Worm (Caenorhabditis elegans) whole organism, L3 larva: Measurements from ENCODE around the gene C16A11.5.

ENCODE experiments used
- ZK546.5 ChIP-seq: sonication (generic microtip); optimal IDR thresholded peaks from 2 replicates; lab custom pipeline; 2017; ENCODE audit warnings: missing biosample characterization, missing genetic modification characterization
- aly-2 ChIP-seq: fragments of 150-350 bp; optimal IDR thresholded peaks from 2 replicates; lab custom pipeline; 2014; ENCODE audit warnings: missing biosample characterization, missing genetic modification characterization
- ama-1 ChIP-seq: fragments of 150-350 bp; optimal IDR thresholded peaks from 2 replicates; lab custom pipeline; 2018
- ceh-16 ChIP-seq: sonication (generic microtip); optimal IDR thresholded peaks from 2 replicates; lab custom pipeline; 2017; ENCODE audit warnings: missing biosample characterization, missing genetic modification characterization
- ceh-28 ChIP-seq: fragments of 150-350 bp; optimal IDR thresholded peaks from 2 replicates; lab custom pipeline; 2014; ENCODE audit warnings: missing biosample characterization, missing genetic modification reagents, missing genetic modification characterization
- ceh-82 ChIP-seq: fragments of 150-350 bp; optimal IDR thresholded peaks from 2 replicates; lab custom pipeline; 2014; ENCODE audit warnings: missing biosample characterization, missing genetic modification characterization
- egl-27 ChIP-seq: sonication (generic microtip); optimal IDR thresholded peaks from 4 replicates; lab custom pipeline; 2017; ENCODE audit warnings: missing biosample characterization, missing genetic modification reagents, missing genetic modification characterization
- egl-5 ChIP-seq: fragments of 150-350 bp; optimal IDR thresholded peaks from 2 replicates; lab custom pipeline; 2017; ENCODE audit warnings: missing biosample characterization, missing genetic modification reagents, missing genetic modification characterization, inconsistent platforms
- elt-1 ChIP-seq: fragments of 150-350 bp; optimal IDR thresholded peaks from 2 replicates; lab custom pipeline; 2014; ENCODE audit warnings: missing biosample characterization, missing genetic modification characterization
- eor-1 ChIP-seq, 2 experiments: fragments of 150-350 bp; optimal IDR thresholded peaks; 2 replicates each; lab custom pipeline; 2014 to 2018; ENCODE audit warnings: missing biosample characterization in 2 of 2, missing genetic modification characterization in 2 of 2
- fkh-2 ChIP-seq: fragments of 150-350 bp; optimal IDR thresholded peaks from 2 replicates; lab custom pipeline; 2014; ENCODE audit warnings: missing biosample characterization, missing genetic modification reagents, missing genetic modification characterization
- fos-1 ChIP-seq: fragments of 150-350 bp; optimal IDR thresholded peaks from 2 replicates; lab custom pipeline; 2014; ENCODE audit warnings: missing biosample characterization, missing genetic modification characterization
- lin-15B ChIP-seq: fragments of 150-350 bp; optimal IDR thresholded peaks from 2 replicates; lab custom pipeline; 2014; ENCODE audit warnings: missing biosample characterization, missing genetic modification characterization
- mdl-1 ChIP-seq: fragments of 150-350 bp; optimal IDR thresholded peaks from 2 replicates; lab custom pipeline; 2014; ENCODE audit warnings: missing biosample characterization, missing genetic modification characterization
- mml-1 ChIP-seq: fragments of 150-350 bp; sonication (generic microtip); optimal IDR thresholded peaks from 3 replicates; lab custom pipeline; 2014; ENCODE audit warnings: missing biosample characterization, missing genetic modification characterization
- nhr-11 ChIP-seq: fragments of 150-350 bp; optimal IDR thresholded peaks from 2 replicates; lab custom pipeline; 2014; ENCODE audit warnings: missing biosample characterization, missing genetic modification characterization
- nhr-12 ChIP-seq: fragments of 150-350 bp; optimal IDR thresholded peaks from 2 replicates; lab custom pipeline; 2014; ENCODE audit warnings: missing biosample characterization, missing genetic modification characterization
- nhr-23 ChIP-seq: fragments of 150-350 bp; optimal IDR thresholded peaks from 2 replicates; lab custom pipeline; 2014; ENCODE audit warnings: missing biosample characterization, missing genetic modification reagents, missing genetic modification characterization
- nhr-25 ChIP-seq: sonication (generic microtip); optimal IDR thresholded peaks from 2 replicates; lab custom pipeline; 2017; ENCODE audit warnings: missing biosample characterization, missing genetic modification characterization
- nhr-28 ChIP-seq: fragments of 150-350 bp; optimal IDR thresholded peaks from 2 replicates; lab custom pipeline; 2014; ENCODE audit warnings: missing biosample characterization, missing genetic modification characterization
- nhr-43 ChIP-seq: sonication (generic microtip); optimal IDR thresholded peaks from 2 replicates; lab custom pipeline; 2016; ENCODE audit warnings: mild to moderate bottlenecking, missing genetic modification characterization, missing compliant biosample characterization; ENCODE audit not compliant: poor library complexity, severe bottlenecking
- nhr-67 ChIP-seq: fragments of 150-350 bp; optimal IDR thresholded peaks from 2 replicates; lab custom pipeline; 2014; ENCODE audit warnings: missing biosample characterization, missing genetic modification characterization
- nhr-76 ChIP-seq: fragments of 150-350 bp; sonication (generic microtip); optimal IDR thresholded peaks from 5 replicates; lab custom pipeline; 2014; ENCODE audit warnings: missing biosample characterization, missing genetic modification characterization
- nhr-77 ChIP-seq: fragments of 150-350 bp; optimal IDR thresholded peaks from 2 replicates; lab custom pipeline; 2014; ENCODE audit warnings: missing biosample characterization, missing genetic modification characterization
- pha-4 ChIP-seq: fragments of 150-350 bp; optimal IDR thresholded peaks from 2 replicates; lab custom pipeline; 2014; ENCODE audit warnings: missing biosample characterization, missing genetic modification reagents, missing genetic modification characterization
- pqm-1 ChIP-seq: fragments of 150-350 bp; optimal IDR thresholded peaks from 2 replicates; lab custom pipeline; 2017; ENCODE audit warnings: missing biosample characterization, missing genetic modification characterization, inconsistent platforms
- sea-2 ChIP-seq: fragments of 150-350 bp; sonication (generic microtip); optimal IDR thresholded peaks from 4 replicates; lab custom pipeline; 2014; ENCODE audit warnings: missing biosample characterization, missing genetic modification reagents, missing genetic modification characterization
- skn-1 ChIP-seq: fragments of 150-350 bp; optimal IDR thresholded peaks from 2 replicates; lab custom pipeline; 2014; ENCODE audit warnings: missing biosample characterization, missing genetic modification characterization
- snpc-4 ChIP-seq: fragments of 150-350 bp; optimal IDR thresholded peaks from 2 replicates; lab custom pipeline; 2014; ENCODE audit warnings: missing biosample characterization, missing genetic modification characterization
- unc-39 ChIP-seq: sonication (generic microtip); optimal IDR thresholded peaks from 4 replicates; lab custom pipeline; 2017; ENCODE audit warnings: missing biosample characterization, missing genetic modification characterization
- unc-62 ChIP-seq: fragments of 150-350 bp; sonication (generic microtip); optimal IDR thresholded peaks from 4 replicates; lab custom pipeline; 2014; ENCODE audit warnings: missing biosample characterization, missing genetic modification reagents, missing genetic modification characterization
- zag-1 ChIP-seq: fragments of 150-350 bp; optimal IDR thresholded peaks from 2 replicates; lab custom pipeline; 2014; ENCODE audit warnings: missing biosample characterization, missing genetic modification characterization
- ztf-4 ChIP-seq: fragments of 150-350 bp; optimal IDR thresholded peaks from 2 replicates; lab custom pipeline; 2014; ENCODE audit warnings: missing biosample characterization, missing genetic modification characterization

Gene C16A11.5

DNA sequence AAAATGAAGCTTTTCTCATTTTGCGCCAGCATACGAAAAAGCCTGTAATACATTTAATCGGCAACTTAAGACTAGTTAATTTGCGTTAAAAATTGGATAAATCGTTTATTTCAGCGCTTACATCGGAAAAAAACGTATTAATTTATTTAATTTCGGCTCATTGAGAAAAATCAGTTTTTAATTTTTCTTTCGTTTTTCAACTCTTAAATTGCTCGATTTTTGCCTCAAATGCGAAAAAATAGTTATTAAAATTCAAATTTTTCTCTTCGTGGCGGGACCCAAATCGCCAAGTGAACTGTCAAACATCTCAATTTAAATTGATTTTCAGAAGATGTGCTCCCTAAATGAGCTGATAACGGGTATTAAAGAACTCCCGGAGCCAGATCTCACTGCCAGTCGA lies at the start of gene C16A11.5:
TSS of gene C16A11.5 (plus strand) at position 323 of the 400 bp plus-strand sequence.
- no peak for TF ChIP-seq eor-1 (tag; optimal IDR thresholded peaks at IDR 0.05; lab: Kevin White, UChicago)
- TF ChIP-seq lin-15B (tag; lab: Kevin White, UChicago), result no peak
- TF ChIP-seq ceh-82 (tag; lab: Kevin White, UChicago), result no peak
- TF ChIP-seq aly-2, result no peak
- no peak for TF ChIP-seq nhr-28
- no peak for TF ChIP-seq nhr-67
- TF ChIP-seq fkh-2 (tag; lab: Kevin White, UChicago), result no peak
- TF ChIP-seq ama-1 (lab: Kevin White, UChicago), result no peak
- no peak for TF ChIP-seq ztf-4 (tag; lab: Kevin White, UChicago)
- no peak for TF ChIP-seq ceh-16 (tag; lab: Kevin White, UChicago)
- TF ChIP-seq zag-1 (tag; lab: Kevin White, UChicago), result no peak
- no peak for TF ChIP-seq elt-1 (tag; lab: Kevin White, UChicago)
- no peak for TF ChIP-seq unc-62 (GFP tag; lab: Kevin White, UChicago)
- TF ChIP-seq ZK546.5 (tag; lab: Kevin White, UChicago), result no peak
- no peak for TF ChIP-seq pha-4 (tag; lab: Kevin White, UChicago)
- no peak for TF ChIP-seq nhr-76 (tag; lab: Kevin White, UChicago)

DNA sequence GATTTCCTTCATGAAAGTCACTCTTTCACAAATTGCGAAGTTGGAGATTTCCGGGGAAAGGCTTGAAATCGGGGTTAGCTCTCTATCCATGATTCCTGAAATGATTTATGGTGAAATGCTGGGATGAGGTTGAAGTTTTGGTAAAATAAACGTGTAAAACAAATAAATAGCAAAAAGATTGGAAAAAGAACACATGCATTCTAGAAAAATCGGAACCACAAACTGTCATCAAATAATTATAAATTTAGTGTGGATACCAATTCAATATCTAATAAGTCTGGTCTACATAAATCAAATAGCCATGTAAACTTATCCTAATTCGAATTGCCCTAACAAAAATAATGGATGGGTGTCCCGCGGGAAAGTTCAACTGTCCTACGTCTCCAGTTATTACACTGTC lies 49.7 kb upstream of the C16A11.5 start, which contains the start of gene R03H10.6:
TSS of gene R03H10.6 (minus strand) at position 101 of the 400 bp plus-strand sequence.
- TF ChIP-seq nhr-77 (no peak), unc-62 (GFP tag; lab: Kevin White, UChicago) (no peak), nhr-11 (tag; lab: Kevin White, UChicago) (no peak), ama-1 (lab: Kevin White, UChicago) (no peak), egl-27 (tag; lab: Kevin White, UChicago) (no peak), skn-1 (tag; lab: Kevin White, UChicago) (no peak), unc-39 (tag; lab: Kevin White, UChicago) (no peak), nhr-43 (tag; lab: Kevin White, UChicago) (no peak), sea-2 (GFP tag; lab: Kevin White, UChicago) (no peak), mdl-1 (tag; lab: Kevin White, UChicago) (no peak), fos-1 (no peak), ceh-16 (tag; lab: Kevin White, UChicago) (no peak), lin-15B (tag; lab: Kevin White, UChicago) (no peak), nhr-25 (tag; lab: Kevin White, UChicago) (no peak), snpc-4 (tag; lab: Kevin White, UChicago) (no peak), pqm-1 (tag; lab: Kevin White, UChicago) (no peak)

DNA sequence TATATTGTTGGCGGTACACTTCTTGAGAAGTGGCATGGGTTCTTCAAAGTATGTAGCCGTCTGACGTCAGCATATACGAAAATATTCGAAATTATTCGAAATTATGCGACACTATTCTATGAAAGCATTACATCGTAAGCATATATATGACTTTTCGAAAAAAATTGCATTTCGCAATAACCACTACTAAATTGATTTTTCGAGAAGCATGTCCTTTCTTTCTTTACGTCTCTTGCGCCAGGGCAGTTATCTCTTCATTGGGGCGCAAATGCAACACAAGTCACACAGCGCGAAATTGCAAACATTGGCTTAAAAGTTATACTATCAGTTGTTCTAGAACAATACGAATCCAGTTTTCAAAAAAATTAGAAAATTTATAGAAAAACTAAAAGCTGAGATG lies 49.3 kb upstream of the C16A11.5 start:
- TF ChIP-seq nhr-23 (tag; lab: Kevin White, UChicago), result no peak
- TF ChIP-seq lin-15B (tag; lab: Kevin White, UChicago), result peak; percentile 33

DNA sequence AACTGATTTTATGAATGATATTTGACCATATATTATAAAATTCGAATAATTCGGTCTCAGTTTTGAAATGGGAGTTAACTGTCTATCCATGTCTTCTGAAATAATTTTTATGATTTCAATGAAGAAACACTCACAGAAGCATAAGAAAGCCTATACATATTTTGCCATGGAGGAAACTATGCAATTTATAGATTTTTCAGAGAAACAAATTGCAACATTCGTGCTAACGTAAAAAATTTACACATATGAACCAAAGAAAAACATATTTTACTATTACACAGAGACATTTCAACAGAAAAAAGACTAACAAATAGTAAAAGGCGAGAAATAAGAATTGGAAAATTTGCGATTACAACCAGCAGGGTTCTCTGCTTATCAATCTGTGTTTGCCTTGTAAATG lies 44.3 kb upstream of the C16A11.5 start, which contains the start of gene R03H10.7:
TSS of gene R03H10.7 (minus strand) at position 101 of the 400 bp plus-strand sequence.
- TF ChIP-seq nhr-67, result no peak
- no peak for TF ChIP-seq ceh-28 (tag; lab: Kevin White, UChicago)
- TF ChIP-seq nhr-12 (tag; lab: Kevin White, UChicago), result no peak
- TF ChIP-seq, all 47 proteins: peak for 0

DNA sequence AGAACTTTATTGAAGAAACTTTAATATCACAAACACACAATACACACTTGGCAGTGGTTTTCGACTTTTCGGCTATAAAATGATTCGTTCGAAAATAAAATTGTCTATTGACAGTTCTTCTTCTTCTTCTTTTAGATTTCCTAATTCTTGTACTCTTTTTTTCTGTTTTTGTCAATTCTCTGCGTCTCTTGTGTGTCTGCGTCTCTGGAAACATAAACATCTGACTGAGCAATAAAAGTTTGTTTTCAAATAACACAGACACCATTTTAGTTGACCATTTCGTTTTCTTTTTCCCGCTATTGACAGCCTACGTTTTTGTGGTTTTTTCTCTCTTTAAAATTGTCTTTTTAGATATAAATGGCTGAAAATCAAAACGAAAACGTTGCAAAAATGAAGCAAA lies 43.2 kb upstream of the C16A11.5 start, which contains the start of gene R03H10.1:
TSS of gene R03H10.1 (plus strand) at position 352 of the 400 bp plus-strand sequence.
- TF ChIP-seq pha-4 (tag; lab: Kevin White, UChicago), result peak; percentile 74
- TF ChIP-seq egl-5 (tag; lab: Kevin White, UChicago), result peak; percentile 51
- TF ChIP-seq mml-1 (tag; lab: Kevin White, UChicago), result no peak
- TF ChIP-seq, all 47 proteins: peak for 2

DNA sequence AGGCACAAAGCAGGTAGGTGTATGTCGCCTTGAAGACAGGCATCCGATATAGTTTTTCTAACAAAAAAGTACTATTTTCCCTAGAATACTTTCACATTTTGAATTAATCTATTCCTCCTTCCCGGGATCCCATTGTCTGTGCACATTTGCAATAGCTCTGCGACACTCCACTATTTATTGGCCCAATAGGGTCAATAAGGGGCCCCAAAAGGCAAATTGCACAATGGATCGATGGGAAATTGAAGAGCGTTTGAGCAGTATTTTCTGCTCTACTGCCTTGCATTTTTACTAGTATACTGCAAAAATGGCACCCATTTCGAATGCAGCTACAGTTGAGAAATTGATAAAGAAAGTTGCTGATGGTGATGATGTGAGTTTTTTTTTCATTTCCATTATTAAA lies 40.7 kb upstream of the C16A11.5 start, which contains the start of gene R03H10.11:
TSS of gene R03H10.11 (plus strand) at position 301 of the 400 bp plus-strand sequence.
- TF ChIP-seq nhr-43 (tag; lab: Kevin White, UChicago), result no peak
- no peak for TF ChIP-seq pha-4 (tag; lab: Kevin White, UChicago)
